Worm (Caenorhabditis elegans): ENCODE results near the gene T22F3.2.

Gene T22F3.2

ce11 chrV:3578813-3579212, 7.6 kb upstream of the T22F3.2 start, which contains the start of gene pygl-1 (continued):
- TF ChIP-seq let-607 (tag; optimal IDR thresholded peaks at IDR 0.05) (no peak), lsy-27 (tag; optimal IDR thresholded peaks at IDR 0.05; ENCODE audit: borderline replicate concordance, insufficient read depth) (no peak), cebp-2 (GFP tag; IDR thresholded peaks at IDR 0.05) (no peak), ceh-58 (GFP tag; IDR thresholded peaks at IDR 0.05) (no peak), nhr-90 (tag; optimal IDR thresholded peaks at IDR 0.05) (no peak), fkh-3 (tag; optimal IDR thresholded peaks at IDR 0.05) (no peak), gei-17 (GFP tag; optimal IDR thresholded peaks at IDR 0.05) (no peak), T26A5.8 (tag; optimal IDR thresholded peaks at IDR 0.05) (no peak), ekl-4 (GFP tag; IDR thresholded peaks at IDR 0.05) (peak; percentile 62; the same call in 1 of the 2 replicates), dpff-1 (tag; optimal IDR thresholded peaks at IDR 0.05) (no peak), T07F8.4 (tag; optimal IDR thresholded peaks at IDR 0.05) (no peak), madf-10 (tag; optimal IDR thresholded peaks at IDR 0.05) (no peak), snpc-1.1 (tag; optimal IDR thresholded peaks at IDR 0.05; ENCODE audit: insufficient read depth) (peak; percentile 63), sea-2 (GFP tag; IDR thresholded peaks at IDR 0.05) (no peak), B0035.1 (tag; optimal IDR thresholded peaks at IDR 0.05) (no peak), nhr-179 (tag; optimal IDR thresholded peaks at IDR 0.05) (no peak), hmg-1.2 (GFP tag; IDR thresholded peaks at IDR 0.05) (peak; percentile 70), F55B11.4 (tag; optimal IDR thresholded peaks at IDR 0.05; ENCODE audit: borderline replicate concordance, insufficient read depth) (no peak), lin-40 (tag; optimal IDR thresholded peaks at IDR 0.05) (no peak), mxl-1 (tag; optimal IDR thresholded peaks at IDR 0.05) (no peak), dox-1 (GFP tag; IDR thresholded peaks at IDR 0.05) (peak; percentile 87), aptf-2 (GFP tag; conservative IDR thresholded peaks at IDR 0.05) (peak; percentile 36; the same call in 1 of the 2 replicates), snpc-1.3 (tag; optimal IDR thresholded peaks at IDR 0.05; ENCODE audit: insufficient read depth) (peak; percentile 92), snpc-3.4 (tag; optimal IDR thresholded peaks at IDR 0.05) (peak; percentile 89), xnd-1 (tag; optimal IDR thresholded peaks at IDR 0.05) (peak; percentile 97), attf-5 (GFP tag; optimal IDR thresholded peaks at IDR 0.05) (no peak), egl-44 (GFP tag; IDR thresholded peaks at IDR 0.05) (no peak), F49E8.2 (tag; optimal IDR thresholded peaks at IDR 0.05; ENCODE audit: insufficient read depth) (peak; percentile 61), Y53G8AR.9 (GFP tag; conservative IDR thresholded peaks at IDR 0.05) (peak; percentile 64), rcor-1 (GFP tag; IDR thresholded peaks at IDR 0.05) (peak; percentile 90), hmg-20 (GFP tag; IDR thresholded peaks at IDR 0.05) (no peak), ZK185.1 (tag; optimal IDR thresholded peaks at IDR 0.05; ENCODE audit: poor library complexity, severe bottlenecking) (no peak), ama-1 (optimal IDR thresholded peaks at IDR 0.05) (no peak), ama-1 (GFP tag; optimal IDR thresholded peaks at IDR 0.05) (no peak), ccch-3 (GFP tag; optimal IDR thresholded peaks at IDR 0.05) (no peak), hrde-1 (tag; optimal IDR thresholded peaks at IDR 0.05; ENCODE audit: borderline replicate concordance) (peak; percentile 71), B0336.3 (GFP tag; IDR thresholded peaks at IDR 0.05) (peak; percentile 84), B0261.1 (tag; optimal IDR thresholded peaks at IDR 0.05) (no peak), zfh-2 (GFP tag; conservative IDR thresholded peaks at IDR 0.05) (no peak), madf-8 (GFP tag; conservative IDR thresholded peaks at IDR 0.05) (peak; percentile 97), rpc-1 (optimal IDR thresholded peaks at IDR 0.05) (no peak), rpc-1 (tag; optimal IDR thresholded peaks at IDR 0.05) (no peak), Y56A3A.18 (GFP tag; IDR thresholded peaks at IDR 0.05) (no peak), efl-1 (GFP tag; optimal IDR thresholded peaks at IDR 0.05) (peak; percentile 99), F33H1.4 (GFP tag; IDR thresholded peaks at IDR 0.05) (peak; percentile 86), K11D2.4 (GFP tag; IDR thresholded peaks at IDR 0.05) (no peak), hlh-12 (tag; optimal IDR thresholded peaks at IDR 0.05) (no peak), tlf-1 (GFP tag; optimal IDR thresholded peaks at IDR 0.05) (peak; percentile 94), lin-54 (GFP tag; optimal IDR thresholded peaks at IDR 0.05) (peak; percentile 94)

Measured in whole organism, young adult.